Worm (Caenorhabditis elegans) whole organism, L4 larva: ENCODE data around the gene C17C3.5.

Source experiments
- ceh-44 ChIP-seq: fragments of 200-800 bp; sonication (Bioruptor generic); IDR thresholded peaks from 2 replicates; pipeline ENCODE4 v1.3.6; 2022; ENCODE audit warnings: missing genetic modification reagents, missing genetic modification characterization, missing compliant biosample characterization
- duxl-1 ChIP-seq: sonication (generic microtip); optimal IDR thresholded peaks from 2 replicates; lab custom pipeline; 2016; ENCODE audit warnings: mild to moderate bottlenecking, missing genetic modification characterization, moderate library complexity, missing compliant biosample characterization; ENCODE audit not compliant: poor library complexity
- dve-1 ChIP-seq: sonication (generic microtip); optimal IDR thresholded peaks from 2 replicates; lab custom pipeline; 2017; ENCODE audit warnings: antibody characterized with exemption, mild to moderate bottlenecking, missing genetic modification characterization, missing compliant biosample characterization; ENCODE audit not compliant: insufficient read depth
- fkh-10 ChIP-seq: fragments of 150-350 bp; optimal IDR thresholded peaks from 2 replicates; lab custom pipeline; 2014; ENCODE audit warnings: missing biosample characterization, missing genetic modification reagents, missing genetic modification characterization
- fos-1 ChIP-seq: fragments of 150-350 bp; optimal IDR thresholded peaks from 2 replicates; lab custom pipeline; 2014; ENCODE audit warnings: missing biosample characterization, missing genetic modification characterization
- hmg-1.1 ChIP-seq: fragments of 200-800 bp; sonication (Bioruptor generic); IDR thresholded peaks from 2 replicates; pipeline ENCODE4 v1.3.6; 2022; ENCODE audit warnings: missing genetic modification reagents, missing genetic modification characterization, missing compliant biosample characterization
- nhr-76 ChIP-seq: fragments of 150-350 bp; optimal IDR thresholded peaks from 2 replicates; lab custom pipeline; 2014; ENCODE audit warnings: missing biosample characterization, missing genetic modification characterization
- snpc-4 ChIP-seq: fragments of 150-350 bp; optimal IDR thresholded peaks from 2 replicates; lab custom pipeline; 2014; ENCODE audit warnings: missing biosample characterization, missing genetic modification characterization
- unc-130 ChIP-seq: sonication (generic microtip); optimal IDR thresholded peaks from 2 replicates; lab custom pipeline; 2016; ENCODE audit warnings: missing genetic modification reagents, missing genetic modification characterization, missing compliant biosample characterization
- vab-7 ChIP-seq: fragments of 200-800 bp; sonication (Bioruptor generic); IDR thresholded peaks from 2 replicates; pipeline ENCODE4 v1.3.6; 2022; ENCODE audit warnings: missing genetic modification reagents, missing genetic modification characterization, missing compliant biosample characterization
- zag-1 ChIP-seq: fragments of 150-350 bp; optimal IDR thresholded peaks from 2 replicates; lab custom pipeline; 2014; ENCODE audit warnings: missing biosample characterization, missing genetic modification characterization

ce11 chrII:5531855-5532328 lies 19.7 kb upstream of the C17C3.5 start, which contains the start of gene C17C3.9:
- TF ChIP-seq fkh-10 (GFP tag; lab: Kevin White, UChicago) (no peak), ceh-44 (GFP tag; lab: Robert Waterston, UW) (no peak), nhr-76 (no peak), vab-7 (GFP tag; lab: Robert Waterston, UW) (no peak), unc-130 (GFP tag; lab: Kevin White, UChicago) (no peak), hmg-1.1 (GFP tag; lab: Robert Waterston, UW) (no peak), zag-1 (tag; lab: Kevin White, UChicago) (no peak), fos-1 (tag; lab: Kevin White, UChicago) (no peak), duxl-1 (tag; lab: Kevin White, UChicago) (no peak), snpc-4 (tag; lab: Kevin White, UChicago) (no peak), dve-1 (tag; lab: Kevin White, UChicago) (no peak)
